Worm (Caenorhabditis elegans) whole organism, late embryonic: Measurements from ENCODE around the gene cpr-9.

Experiments
- C08G9.2 ChIP-seq: sonication (generic microtip); optimal IDR thresholded peaks from 2 replicates; lab custom pipeline; 2016; ENCODE audit warnings: mild to moderate bottlenecking, missing genetic modification characterization, moderate library complexity, missing compliant biosample characterization
- C38D4.7 ChIP-seq: fragments of 200-800 bp; sonication (Bioruptor generic); optimal IDR thresholded peaks from 2 replicates; lab custom pipeline; 2018; ENCODE audit warnings: mild to moderate bottlenecking, missing genetic modification characterization, moderate library complexity, missing compliant biosample characterization
- F13H6.1 ChIP-seq: sonication (generic microtip); optimal IDR thresholded peaks from 2 replicates; lab custom pipeline; 2016; ENCODE audit warnings: missing genetic modification characterization, missing compliant biosample characterization
- K09A11.1 ChIP-seq: sonication (generic microtip); optimal IDR thresholded peaks from 2 replicates; lab custom pipeline; 2017; ENCODE audit warnings: antibody characterized with exemption, mild to moderate bottlenecking, missing genetic modification characterization, missing compliant biosample characterization; ENCODE audit not compliant: insufficient read depth
- Y22D7AL.16 ChIP-seq: sonication (generic microtip); optimal IDR thresholded peaks from 2 replicates; lab custom pipeline; 2016; ENCODE audit warnings: missing genetic modification characterization, missing compliant biosample characterization
- ama-1 ChIP-seq: fragments of 150-350 bp; optimal IDR thresholded peaks from 2 replicates; lab custom pipeline; 2014
- ceh-14 ChIP-seq: sonication (generic microtip); optimal IDR thresholded peaks from 2 replicates; lab custom pipeline; 2016; ENCODE audit warnings: missing genotype, missing genetic modification characterization, missing compliant biosample characterization
- ceh-19 ChIP-seq: fragments of 200-800 bp; sonication (Bioruptor generic); optimal IDR thresholded peaks from 2 replicates; lab custom pipeline; 2018; ENCODE audit warnings: mild to moderate bottlenecking, missing genetic modification characterization, missing compliant biosample characterization
- ceh-2 ChIP-seq: sonication (generic microtip); optimal IDR thresholded peaks from 2 replicates; lab custom pipeline; 2016; ENCODE audit warnings: missing genotype, missing genetic modification characterization, missing compliant biosample characterization
- ceh-22 ChIP-seq: sonication (generic microtip); optimal IDR thresholded peaks from 2 replicates; lab custom pipeline; 2017; ENCODE audit warnings: missing biosample characterization, missing genetic modification characterization
- ceh-24 ChIP-seq: sonication (generic microtip); optimal IDR thresholded peaks from 2 replicates; lab custom pipeline; 2016; ENCODE audit warnings: mild to moderate bottlenecking, missing genetic modification characterization, missing compliant biosample characterization
- ceh-30 ChIP-seq: fragments of 150-350 bp; optimal IDR thresholded peaks from 2 replicates; lab custom pipeline; 2014; ENCODE audit warnings: missing biosample characterization, missing genetic modification characterization
- ceh-31 ChIP-seq: sonication (generic microtip); optimal IDR thresholded peaks from 2 replicates; lab custom pipeline; 2016; ENCODE audit warnings: missing genetic modification characterization, missing compliant biosample characterization
- ceh-34 ChIP-seq: sonication (generic microtip); optimal IDR thresholded peaks from 2 replicates; lab custom pipeline; 2016; ENCODE audit warnings: mild to moderate bottlenecking, missing genetic modification characterization, missing compliant biosample characterization
- ceh-45 ChIP-seq: fragments of 200-800 bp; sonication (Bioruptor generic); IDR thresholded peaks from 2 replicates; pipeline ENCODE4 v1.3.6; 2022; ENCODE audit warnings: missing genetic modification reagents, missing genetic modification characterization, missing compliant biosample characterization
- ceh-48 ChIP-seq: sonication (generic microtip); optimal IDR thresholded peaks from 2 replicates; lab custom pipeline; 2016; ENCODE audit warnings: missing genetic modification characterization, inconsistent platforms, missing compliant biosample characterization
- ceh-6 ChIP-seq: fragments of 200-800 bp; sonication (Bioruptor generic); optimal IDR thresholded peaks from 2 replicates; lab custom pipeline; 2018; ENCODE audit warnings: mild to moderate bottlenecking, missing genetic modification characterization, missing compliant biosample characterization
- che-1 ChIP-seq: sonication (generic microtip); optimal IDR thresholded peaks from 2 replicates; lab custom pipeline; 2016; ENCODE audit warnings: mild to moderate bottlenecking, missing genetic modification characterization, missing compliant biosample characterization
- elt-4 ChIP-seq: sonication (generic microtip); optimal IDR thresholded peaks from 2 replicates; lab custom pipeline; 2016; ENCODE audit warnings: missing genetic modification characterization, missing compliant biosample characterization
- eyg-1 ChIP-seq: sonication (generic microtip); optimal IDR thresholded peaks from 2 replicates; lab custom pipeline; 2016; ENCODE audit warnings: missing genotype, missing genetic modification characterization, missing compliant biosample characterization
- fax-1 ChIP-seq: sonication (generic microtip); optimal IDR thresholded peaks from 2 replicates; lab custom pipeline; 2016; ENCODE audit warnings: missing genotype, missing genetic modification characterization, missing compliant biosample characterization
- fkh-10 ChIP-seq: fragments of 150-350 bp; optimal IDR thresholded peaks from 2 replicates; lab custom pipeline; 2014; ENCODE audit warnings: missing biosample characterization, missing genetic modification reagents, missing genetic modification characterization
- fkh-6 ChIP-seq: sonication (generic microtip); optimal IDR thresholded peaks from 2 replicates; lab custom pipeline; 2016; ENCODE audit warnings: missing genetic modification characterization, missing compliant biosample characterization
- gmeb-2 ChIP-seq: sonication (generic microtip); optimal IDR thresholded peaks from 2 replicates; lab custom pipeline; 2016; ENCODE audit warnings: missing genetic modification characterization, inconsistent platforms, missing compliant biosample characterization
- hlh-15 ChIP-seq: sonication (generic microtip); optimal IDR thresholded peaks from 2 replicates; lab custom pipeline; 2016; ENCODE audit warnings: missing genetic modification characterization, missing compliant biosample characterization
- hlh-30 ChIP-seq: sonication (generic microtip); optimal IDR thresholded peaks from 2 replicates; lab custom pipeline; 2017; ENCODE audit warnings: antibody characterized with exemption, missing genetic modification characterization, missing compliant biosample characterization; ENCODE audit not compliant: insufficient read depth
- lim-6 ChIP-seq: sonication (generic microtip); optimal IDR thresholded peaks from 2 replicates; lab custom pipeline; 2016; ENCODE audit warnings: missing genetic modification characterization, missing compliant biosample characterization
- lin-11 ChIP-seq: fragments of 200-800 bp; sonication (Bioruptor generic); optimal IDR thresholded peaks from 2 replicates; lab custom pipeline; 2018; ENCODE audit warnings: mild to moderate bottlenecking, missing genetic modification characterization, missing compliant biosample characterization
- madf-2 ChIP-seq: sonication (generic microtip); optimal IDR thresholded peaks from 2 replicates; lab custom pipeline; 2017; ENCODE audit warnings: missing genetic modification characterization, missing compliant biosample characterization
- nfya-1 ChIP-seq: sonication (generic microtip); optimal IDR thresholded peaks from 2 replicates; lab custom pipeline; 2017; ENCODE audit warnings: missing genetic modification characterization, mild to moderate bottlenecking, missing compliant biosample characterization, antibody characterized with exemption, moderate library complexity
- nhr-11 ChIP-seq: fragments of 150-350 bp; optimal IDR thresholded peaks from 2 replicates; lab custom pipeline; 2014; ENCODE audit warnings: missing biosample characterization, missing genetic modification characterization
- npax-4 ChIP-seq: sonication (generic microtip); optimal IDR thresholded peaks from 2 replicates; lab custom pipeline; 2016; ENCODE audit warnings: missing genetic modification characterization, missing compliant biosample characterization
- odd-2 ChIP-seq: sonication (generic microtip); optimal IDR thresholded peaks from 2 replicates; lab custom pipeline; 2017; ENCODE audit warnings: antibody characterized with exemption, mild to moderate bottlenecking, missing genetic modification characterization, missing compliant biosample characterization
- pat-9 ChIP-seq: fragments of 200-800 bp; sonication (Bioruptor generic); optimal IDR thresholded peaks from 2 replicates; lab custom pipeline; 2018; ENCODE audit warnings: mild to moderate bottlenecking, missing genetic modification characterization, moderate library complexity, missing compliant biosample characterization
- pha-2 ChIP-seq: sonication (generic microtip); optimal IDR thresholded peaks from 2 replicates; lab custom pipeline; 2017; ENCODE audit warnings: mild to moderate bottlenecking, missing genetic modification characterization, missing compliant biosample characterization
- pha-4 ChIP-seq: fragments of 150-350 bp; optimal IDR thresholded peaks from 2 replicates; lab custom pipeline; 2018; ENCODE audit warnings: missing biosample characterization, missing genetic modification reagents, missing genetic modification characterization
- pqm-1 ChIP-seq: sonication (generic microtip); optimal IDR thresholded peaks from 2 replicates; lab custom pipeline; 2016; ENCODE audit warnings: missing genetic modification characterization, missing compliant biosample characterization
- pros-1 ChIP-seq: fragments of 150-350 bp; optimal IDR thresholded peaks from 2 replicates; lab custom pipeline; 2014; ENCODE audit warnings: missing biosample characterization, missing genetic modification reagents, missing genetic modification characterization
- rnt-1 ChIP-seq: sonication (generic microtip); optimal IDR thresholded peaks from 2 replicates; lab custom pipeline; 2016; ENCODE audit warnings: missing genetic modification characterization, missing compliant biosample characterization
- sdc-2 ChIP-seq: sonication (generic microtip); optimal IDR thresholded peaks from 2 replicates; lab custom pipeline; 2016; ENCODE audit warnings: missing genotype, missing genetic modification characterization, missing compliant biosample characterization
- sox-4 ChIP-seq: sonication (generic microtip); optimal IDR thresholded peaks from 2 replicates; lab custom pipeline; 2017; ENCODE audit warnings: mild to moderate bottlenecking, missing genetic modification characterization, inconsistent platforms, missing compliant biosample characterization
- syd-9 ChIP-seq: sonication (generic microtip); optimal IDR thresholded peaks from 2 replicates; lab custom pipeline; 2016; ENCODE audit warnings: mild to moderate bottlenecking, missing genetic modification characterization, moderate library complexity, missing compliant biosample characterization
- tbx-2 ChIP-seq: sonication (generic microtip); optimal IDR thresholded peaks from 2 replicates; lab custom pipeline; 2016; ENCODE audit warnings: missing genetic modification characterization, missing compliant biosample characterization
- tbx-7 ChIP-seq: sonication (generic microtip); optimal IDR thresholded peaks from 2 replicates; lab custom pipeline; 2016; ENCODE audit warnings: missing genotype, missing genetic modification characterization, missing compliant biosample characterization
- unc-3 ChIP-seq, 2 experiments: fragments of 200-800 bp in 1 of 2; sonication (Bioruptor generic) in 1 of 2; sonication (generic microtip) in 1 of 2; conservative IDR thresholded peaks in 1 of 2; optimal IDR thresholded peaks in 1 of 2; 2 replicates each; pipeline versions ENCODE4 v1.3.6 to Lab custom; 2016 to 2022; ENCODE audit warnings: missing compliant biosample characterization in 2 of 2, missing genetic modification characterization in 2 of 2, missing genetic modification reagents in 1 of 2
- unc-42 ChIP-seq: sonication (generic microtip); optimal IDR thresholded peaks from 2 replicates; lab custom pipeline; 2016; ENCODE audit warnings: missing genotype, missing genetic modification characterization, missing compliant biosample characterization
- unc-55 ChIP-seq: sonication (generic microtip); optimal IDR thresholded peaks from 2 replicates; lab custom pipeline; 2017; ENCODE audit warnings: missing biosample characterization, missing genetic modification reagents, missing genetic modification characterization
- unc-86 ChIP-seq: sonication (generic microtip); optimal IDR thresholded peaks from 2 replicates; lab custom pipeline; 2016; ENCODE audit warnings: missing genetic modification characterization, missing compliant biosample characterization
- zip-5 ChIP-seq: sonication (generic microtip); optimal IDR thresholded peaks from 2 replicates; lab custom pipeline; 2016; ENCODE audit warnings: missing genetic modification characterization, missing compliant biosample characterization
- ztf-16 ChIP-seq: sonication (generic microtip); optimal IDR thresholded peaks from 2 replicates; lab custom pipeline; 2017; ENCODE audit warnings: missing genetic modification characterization, missing compliant biosample characterization

The cpr-9 gene

ce11 chrV:12024273-12024672, 21.4 kb downstream of the cpr-9 start (continued):
- TF ChIP-seq pha-2 (tag; lab: Kevin White, UChicago) (no peak), gmeb-2 (tag; lab: Kevin White, UChicago) (no peak), ceh-31 (tag; lab: Kevin White, UChicago) (no peak), C38D4.7 (GFP tag; lab: Kevin White, UChicago) (peak; percentile 9), sdc-2 (tag; lab: Kevin White, UChicago) (peak; percentile 8), Y22D7AL.16 (tag; lab: Kevin White, UChicago) (peak; percentile 29), rnt-1 (tag; lab: Kevin White, UChicago) (no peak), lin-11 (tag; lab: Kevin White, UChicago) (no peak), ceh-22 (tag; lab: Kevin White, UChicago) (no peak), odd-2 (tag; lab: Kevin White, UChicago) (no peak), ceh-34 (tag; lab: Kevin White, UChicago) (peak; percentile 26), K09A11.1 (tag; lab: Kevin White, UChicago) (no peak), fkh-10 (GFP tag; lab: Kevin White, UChicago) (no peak), ceh-6 (GFP tag; lab: Kevin White, UChicago) (peak; percentile 10), nhr-11 (no peak), pqm-1 (no peak), ceh-45 (no peak), pha-4 (tag; lab: Kevin White, UChicago) (no peak), syd-9 (tag; lab: Kevin White, UChicago) (no peak), ceh-19 (GFP tag; lab: Kevin White, UChicago) (no peak), unc-86 (tag; lab: Kevin White, UChicago) (peak; percentile 11), nfya-1 (tag; lab: Kevin White, UChicago) (no peak), unc-3 (GFP tag; conservative IDR thresholded peaks at IDR 0.05; lab: Robert Waterston, UW) (0 out of 2 replicates have a peak, but pooled peaks have one; percentile 16), unc-3 (tag; optimal IDR thresholded peaks at IDR 0.05; lab: Kevin White, UChicago) (no peak), elt-4 (peak; percentile 59), unc-55 (GFP tag; lab: Kevin White, UChicago) (no peak), ama-1 (lab: Kevin White, UChicago) (no peak), zip-5 (tag; lab: Kevin White, UChicago) (no peak), ceh-24 (tag; lab: Kevin White, UChicago) (no peak), che-1 (tag; lab: Kevin White, UChicago) (no peak), pat-9 (tag; lab: Kevin White, UChicago) (no peak), npax-4 (tag; lab: Kevin White, UChicago) (no peak), fkh-6 (tag; lab: Kevin White, UChicago) (no peak), madf-2 (tag; lab: Kevin White, UChicago) (no peak), C08G9.2 (tag; lab: Kevin White, UChicago) (peak; percentile 43), hlh-15 (tag; lab: Kevin White, UChicago) (no peak), fax-1 (tag; lab: Kevin White, UChicago) (peak; percentile 12), lim-6 (no peak), ceh-30 (no peak), eyg-1 (tag; lab: Kevin White, UChicago) (no peak), pros-1 (tag; lab: Kevin White, UChicago) (no peak), tbx-7 (tag; lab: Kevin White, UChicago) (peak; percentile 12), F13H6.1 (tag; lab: Kevin White, UChicago) (peak; percentile 56)

ce11 chrV:12025683-12026082, 22.8 kb downstream of the cpr-9 start:
- TF ChIP-seq eyg-1 (tag; lab: Kevin White, UChicago) (no peak), pros-1 (tag; lab: Kevin White, UChicago) (no peak), nfya-1 (tag; lab: Kevin White, UChicago) (no peak), C38D4.7 (GFP tag; lab: Kevin White, UChicago) (no peak), unc-42 (tag; lab: Kevin White, UChicago) (peak; percentile 97), ceh-2 (no peak), unc-86 (tag; lab: Kevin White, UChicago) (no peak), unc-3 (GFP tag; conservative IDR thresholded peaks at IDR 0.05; lab: Robert Waterston, UW) (no peak), unc-3 (tag; optimal IDR thresholded peaks at IDR 0.05; lab: Kevin White, UChicago) (no peak), unc-55 (GFP tag; lab: Kevin White, UChicago) (no peak), tbx-2 (tag; lab: Kevin White, UChicago) (no peak), zip-5 (tag; lab: Kevin White, UChicago) (no peak), ceh-14 (peak; percentile 9), ceh-31 (tag; lab: Kevin White, UChicago) (peak; percentile 45), ztf-16 (no peak), ama-1 (lab: Kevin White, UChicago) (no peak), odd-2 (tag; lab: Kevin White, UChicago) (no peak), ceh-48 (tag; lab: Kevin White, UChicago) (no peak), ceh-45 (no peak), hlh-15 (tag; lab: Kevin White, UChicago) (no peak), hlh-30 (tag; lab: Kevin White, UChicago) (no peak), sox-4 (no peak), ceh-24 (tag; lab: Kevin White, UChicago) (no peak)
